Worm (Caenorhabditis elegans): ENCODE data around the gene parn-1.
A peak's percentile ranks its signal among the peaks of the same experiment; 100 is the strongest.

The parn-1 gene

ce11 chrV:12659426-12659825 is 35.6 kb downstream of the parn-1 start, which contains the start of gene ccch-3 (continued):
- peak; percentile 80 for TF ChIP-seq attf-5 (GFP tag; optimal IDR thresholded peaks at IDR 0.05)
- TF ChIP-seq Y53F4B.3 (GFP tag; IDR thresholded peaks at IDR 0.05), result no peak
- no peak for TF ChIP-seq akir-1 (GFP tag; optimal IDR thresholded peaks at IDR 0.05)
- peak; percentile 7 to 12 for TF ChIP-seq let-607 (tag; optimal IDR thresholded peaks at IDR 0.05)
- no peak; the same call in 1 of the 2 replicates for TF ChIP-seq nfyb-1 (GFP tag; IDR thresholded peaks at IDR 0.05)
- peak; percentile 83 for TF ChIP-seq ekl-4 (GFP tag; IDR thresholded peaks at IDR 0.05)
- TF ChIP-seq rcor-1 (GFP tag; IDR thresholded peaks at IDR 0.05), result peak; percentile 71
- no peak for TF ChIP-seq dpl-1 (GFP tag; optimal IDR thresholded peaks at IDR 0.05)
- peak; percentile 67 for TF ChIP-seq hmg-1.2 (GFP tag; IDR thresholded peaks at IDR 0.05)
- TF ChIP-seq die-1 (tag; optimal IDR thresholded peaks at IDR 0.05), result no peak
- TF ChIP-seq cebp-1 (GFP tag; IDR thresholded peaks at IDR 0.05), result no peak
- peak; percentile 72 for TF ChIP-seq cebp-1 (tag; optimal IDR thresholded peaks at IDR 0.05)

ce11 chrV:12658142-12658541 is 36.9 kb downstream of the parn-1 start, which contains the start of gene W05B10.6:
W05B10.6 (minus strand) TSS chrV:12658242.
- no peak for TF ChIP-seq tbp1 (GFP tag; optimal IDR thresholded peaks at IDR 0.05)
- TF ChIP-seq somi-1 (GFP tag; optimal IDR thresholded peaks at IDR 0.05), result no peak
- no peak for TF ChIP-seq egl-18 (GFP tag; IDR thresholded peaks at IDR 0.05)
- TF ChIP-seq ama-1 (optimal IDR thresholded peaks at IDR 0.05), result no peak
- TF ChIP-seq ama-1 (GFP tag; optimal IDR thresholded peaks at IDR 0.05), result no peak
- no peak for TF ChIP-seq nhr-80 (tag; optimal IDR thresholded peaks at IDR 0.05)
- TF ChIP-seq bed-2 (GFP tag; IDR thresholded peaks at IDR 0.05), result no peak

- TF ChIP-seq nhr-80 (tag; optimal IDR thresholded peaks at IDR 0.05) (peak; percentile 53), chd-7 (tag; optimal IDR thresholded peaks at IDR 0.05) (no peak), ZK185.1 (tag; optimal IDR thresholded peaks at IDR 0.05; ENCODE audit: poor library complexity, severe bottlenecking) (peak; percentile 23)
Observed at ce11 chrV:12649636-12650035, 45.4 kb downstream of the parn-1 start, which contains the start of gene lin-25. lin-25 (plus strand) TSS chrV:12649925.

ce11 chrV:12649213-12649612 is 45.8 kb downstream of the parn-1 start, which contains the start of gene gpa-9:
gpa-9 (minus strand) TSS chrV:12649313.
- no peak for TF ChIP-seq ztf-6 (GFP tag; IDR thresholded peaks at IDR 0.05)
- no peak for TF ChIP-seq ccch-3 (GFP tag; optimal IDR thresholded peaks at IDR 0.05)
- TF ChIP-seq mes-4 (tag; optimal IDR thresholded peaks at IDR 0.05), result no peak
- TF ChIP-seq ztf-18 (tag; optimal IDR thresholded peaks at IDR 0.05), result no peak
- TF ChIP-seq F57A8.1 (GFP tag; optimal IDR thresholded peaks at IDR 0.05), result no peak
- TF ChIP-seq unc-130 (GFP tag; optimal IDR thresholded peaks at IDR 0.05), result no peak
- TF ChIP-seq rec-8 (tag; optimal IDR thresholded peaks at IDR 0.05), result no peak
- no peak for TF ChIP-seq ztf-3 (GFP tag; optimal IDR thresholded peaks at IDR 0.05)
- no peak for TF ChIP-seq attf-6 (GFP tag; IDR thresholded peaks at IDR 0.05)

ce11 chrV:12644500-12644899 is 50.6 kb downstream of the parn-1 start, which contains the start of gene F56H9.8:
F56H9.8 (plus strand) TSS chrV:12644800.
- TF ChIP-seq egrh-3 (GFP tag; IDR thresholded peaks at IDR 0.05), result no peak
- no peak for TF ChIP-seq Y67H2A.10 (GFP tag; conservative IDR thresholded peaks at IDR 0.05)
- TF ChIP-seq snpc-4 (GFP tag; optimal IDR thresholded peaks at IDR 0.05), result no peak
- no peak for TF ChIP-seq snpc-4 (tag; optimal IDR thresholded peaks at IDR 0.05)
- TF ChIP-seq F23B12.7 (tag; optimal IDR thresholded peaks at IDR 0.05; ENCODE audit: insufficient read depth), result no peak
- no peak for TF ChIP-seq F37B4.10 (GFP tag; IDR thresholded peaks at IDR 0.05)
- TF ChIP-seq mxl-1 (tag; optimal IDR thresholded peaks at IDR 0.05), result no peak
- TF ChIP-seq T07F8.4 (tag; optimal IDR thresholded peaks at IDR 0.05), result no peak
- no peak for TF ChIP-seq rpc-1 (optimal IDR thresholded peaks at IDR 0.05)
- TF ChIP-seq rpc-1 (tag; optimal IDR thresholded peaks at IDR 0.05), result no peak
- TF ChIP-seq madf-6 (GFP tag; IDR thresholded peaks at IDR 0.05), result no peak
- no peak for TF ChIP-seq hsf-1 (GFP tag; IDR thresholded peaks at IDR 0.05)
- TF ChIP-seq lir-1 (GFP tag; conservative IDR thresholded peaks at IDR 0.05), result no peak
